Fruit fly (Drosophila melanogaster) whole organism, embryonic: Measurements from ENCODE around the gene CG10445.
A peak's percentile ranks its signal among the peaks of the same experiment; 100 is the strongest.

ENCODE experiments used
- ATbp ChIP-seq: fragments of 200-800 bp; sonication (Bioruptor generic); optimal IDR thresholded peaks from 2 replicates; lab custom pipeline; 2017; ENCODE audit warnings: missing biosample characterization, mild to moderate bottlenecking, missing genetic modification characterization, missing genetic modification reagents
- Adf1 ChIP-seq: fragments of 200-800 bp; sonication (Bioruptor generic); IDR thresholded peaks from 2 replicates; pipeline ENCODE4 v1.3.6; 2022; ENCODE audit warnings: missing biosample characterization, missing genetic modification characterization
- B-H1 ChIP-seq: fragments of 200-800 bp; sonication (Bioruptor generic); IDR thresholded peaks from 3 replicates; pipeline ENCODE4 v1.3.6; 2022; ENCODE audit warnings: missing biosample characterization, missing genetic modification characterization
- C15 ChIP-seq: fragments of 200-800 bp; sonication (Bioruptor generic); IDR thresholded peaks from 3 replicates; pipeline ENCODE4 v1.3.6; 2022; ENCODE audit warnings: missing biosample characterization, missing genetic modification characterization
- CG11560 ChIP-seq: fragments of 200-800 bp; sonication (Bioruptor generic); IDR thresholded peaks from 3 replicates; pipeline ENCODE4 v1.3.6; 2022; ENCODE audit warnings: missing biosample characterization, missing genetic modification characterization
- CG12659 ChIP-seq: fragments of 200-800 bp; sonication (Bioruptor generic); optimal IDR thresholded peaks from 3 replicates; lab custom pipeline; 2017; ENCODE audit warnings: mild to moderate bottlenecking, missing biosample characterization, missing genetic modification reagents, missing genetic modification characterization
- CG13296 ChIP-seq: fragments of 200-800 bp; sonication (Bioruptor generic); optimal IDR thresholded peaks from 3 replicates; lab custom pipeline; 2018; ENCODE audit warnings: missing biosample characterization, mild to moderate bottlenecking, missing genetic modification characterization
- CG13424 ChIP-seq: fragments of 200-800 bp; sonication (Bioruptor generic); optimal IDR thresholded peaks from 2 replicates; lab custom pipeline; 2019; ENCODE audit warnings: missing biosample characterization, mild to moderate bottlenecking, missing genetic modification characterization, moderate library complexity
- CG13775 ChIP-seq: fragments of 200-800 bp; sonication (Bioruptor generic); optimal IDR thresholded peaks from 3 replicates; lab custom pipeline; 2017; ENCODE audit warnings: missing biosample characterization, mild to moderate bottlenecking, missing genetic modification characterization
- CG15073 ChIP-seq: fragments of 200-800 bp; sonication (Bioruptor generic); optimal IDR thresholded peaks from 2 replicates; lab custom pipeline; 2016; ENCODE audit warnings: missing biosample characterization, missing genetic modification characterization
- CG2120 ChIP-seq: fragments of 200-800 bp; sonication (Bioruptor generic); optimal IDR thresholded peaks from 3 replicates; lab custom pipeline; 2016; ENCODE audit warnings: missing biosample characterization, missing genetic modification characterization
- CG31224 ChIP-seq: fragments of 200-800 bp; sonication (Bioruptor generic); IDR thresholded peaks from 2 replicates; pipeline ENCODE4 v1.3.6; 2022; ENCODE audit warnings: missing biosample characterization, missing genetic modification characterization
- CG4282 ChIP-seq: fragments of 200-800 bp; sonication (Bioruptor generic); optimal IDR thresholded peaks from 2 replicates; lab custom pipeline; 2016; ENCODE audit warnings: missing biosample characterization, missing genetic modification characterization
- CG6175 ChIP-seq: fragments of 200-800 bp; sonication (Bioruptor generic); IDR thresholded peaks from 3 replicates; pipeline ENCODE4 v1.3.6; 2022; ENCODE audit warnings: missing biosample characterization, missing genetic modification characterization
- CG6683 ChIP-seq: fragments of 200-800 bp; sonication (Bioruptor generic); optimal IDR thresholded peaks from 2 replicates; lab custom pipeline; 2017; ENCODE audit warnings: missing biosample characterization, mild to moderate bottlenecking, missing genetic modification characterization, missing genetic modification reagents
- CG9215 ChIP-seq: fragments of 200-800 bp; sonication (Bioruptor generic); IDR thresholded peaks from 2 replicates; pipeline ENCODE4 v1.3.6; 2022; ENCODE audit warnings: missing biosample characterization, missing genetic modification characterization
- CkIIα-i1 ChIP-seq: fragments of 200-800 bp; sonication (Bioruptor generic); IDR thresholded peaks from 2 replicates; pipeline ENCODE4 v1.3.6; 2022; ENCODE audit warnings: missing biosample characterization, missing genetic modification characterization
- Eip74EF ChIP-seq, 2 experiments: fragments of 200-800 bp in 1 of 2; fragments of >200 bp in 1 of 2; sonication (Bioruptor generic) in 1 of 2; optimal IDR thresholded peaks; 2 replicates each; lab custom pipeline; 2017 to 2019; ENCODE audit warnings: missing biosample characterization in 2 of 2, missing genetic modification characterization in 2 of 2, mild to moderate bottlenecking in 1 of 2, moderate library complexity in 1 of 2
- Ets65A ChIP-seq: fragments of 200-800 bp; sonication (Bioruptor generic); peaks from one replicate; lab custom pipeline; 2016; ENCODE audit warnings: missing biosample characterization, missing genetic modification characterization
- HmgZ ChIP-seq: fragments of 200-800 bp; sonication (Bioruptor generic); optimal IDR thresholded peaks from 2 replicates; lab custom pipeline; 2018; ENCODE audit warnings: missing biosample characterization, mild to moderate bottlenecking, missing genetic modification characterization
- Mad ChIP-seq: fragments of 200-800 bp; sonication (Bioruptor generic); optimal IDR thresholded peaks from 2 replicates; lab custom pipeline; 2016; ENCODE audit warnings: missing biosample characterization, missing genetic modification characterization
- Med ChIP-seq: fragments of 200-800 bp; sonication (Bioruptor generic); peaks from one replicate; lab custom pipeline; 2016; ENCODE audit warnings: missing biosample characterization, missing genetic modification characterization, mild to moderate bottlenecking, inconsistent platforms, moderate library complexity
- Oli ChIP-seq: fragments of 200-800 bp; sonication (Bioruptor generic); optimal IDR thresholded peaks from 2 replicates; lab custom pipeline; 2018; ENCODE audit warnings: missing biosample characterization, mild to moderate bottlenecking, missing genetic modification characterization, moderate library complexity
- Pdp1 ChIP-seq, 2 experiments: fragments of 200-800 bp; sonication (Bioruptor generic); optimal IDR thresholded peaks; 3 replicates each; lab custom pipeline; 2016; ENCODE audit warnings: missing biosample characterization in 2 of 2, missing genetic modification characterization in 2 of 2, mild to moderate bottlenecking in 1 of 2, moderate library complexity in 1 of 2
- Rfx ChIP-seq: fragments of 200-800 bp; sonication (Bioruptor generic); IDR thresholded peaks from 2 replicates; pipeline ENCODE4 v1.3.6; 2022; ENCODE audit warnings: missing biosample characterization, missing genetic modification characterization
- Tbp ChIP-seq: fragments of >200 bp; optimal IDR thresholded peaks from 2 replicates; lab custom pipeline; 2018; ENCODE audit warnings: missing biosample characterization, missing genetic modification characterization
- Xrp1 ChIP-seq: fragments of 200-800 bp; sonication (Bioruptor generic); IDR thresholded peaks from 2 replicates; pipeline ENCODE4 v1.3.6; 2022; ENCODE audit warnings: missing biosample characterization, missing genetic modification characterization
- bsh ChIP-seq, 2 experiments: fragments of 200-800 bp; sonication (Bioruptor generic); optimal IDR thresholded peaks; 2 replicates each; lab custom pipeline; 2017 to 2018; ENCODE audit warnings: mild to moderate bottlenecking in 2 of 2, missing biosample characterization in 2 of 2, missing genetic modification characterization in 2 of 2, moderate library complexity in 1 of 2
- caup ChIP-seq: fragments of 200-800 bp; sonication (Bioruptor generic); optimal IDR thresholded peaks from 3 replicates; lab custom pipeline; 2017; ENCODE audit warnings: missing biosample characterization, mild to moderate bottlenecking, missing genetic modification characterization, moderate library complexity; ENCODE audit not compliant: severe bottlenecking
- dpn ChIP-seq, 2 experiments: fragments of 200-800 bp; sonication (Bioruptor generic); optimal IDR thresholded peaks; 3 replicates each; lab custom pipeline; 2016; ENCODE audit warnings: missing biosample characterization in 2 of 2, missing genetic modification characterization in 2 of 2
- gcm ChIP-seq: fragments of 200-800 bp; sonication (Bioruptor generic); optimal IDR thresholded peaks from 2 replicates; lab custom pipeline; 2019; ENCODE audit warnings: missing biosample characterization, mild to moderate bottlenecking, missing genetic modification characterization, moderate library complexity
- gro ChIP-seq: fragments of 200-800 bp; sonication (Bioruptor generic); optimal IDR thresholded peaks from 2 replicates; lab custom pipeline; 2016; ENCODE audit warnings: missing biosample characterization, missing genetic modification characterization
- jumu ChIP-seq: fragments of 200-800 bp; sonication (Bioruptor generic); optimal IDR thresholded peaks from 3 replicates; lab custom pipeline; 2016; ENCODE audit warnings: missing biosample characterization, missing genetic modification characterization
- klu ChIP-seq: fragments of 200-800 bp; sonication (Bioruptor generic); IDR thresholded peaks from 2 replicates; pipeline ENCODE4 v1.3.6; 2022; ENCODE audit warnings: missing biosample characterization, missing genetic modification characterization
- knrl ChIP-seq: fragments of 200-800 bp; sonication (Bioruptor generic); IDR thresholded peaks from 3 replicates; pipeline ENCODE4 v1.3.6; 2022; ENCODE audit warnings: missing biosample characterization, missing genetic modification characterization; ENCODE audit not compliant: partially characterized antibody
- lmd ChIP-seq: fragments of 200-800 bp; sonication (Bioruptor generic); IDR thresholded peaks from 2 replicates; pipeline ENCODE4 v1.3.6; 2022; ENCODE audit warnings: missing biosample characterization, missing genetic modification characterization
- lola ChIP-seq, 3 experiments: fragments of >200 bp in 2 of 3; fragments of 200-800 bp in 1 of 3; sonication (Bioruptor generic) in 1 of 3; optimal IDR thresholded peaks; 2 replicates each; lab custom pipeline; 2017 to 2019; ENCODE audit warnings: missing biosample characterization in 3 of 3, missing genetic modification characterization in 3 of 3, mild to moderate bottlenecking in 1 of 3, moderate library complexity in 1 of 3
- maf-S ChIP-seq: fragments of 200-800 bp; sonication (Bioruptor generic); optimal IDR thresholded peaks from 2 replicates; lab custom pipeline; 2016; ENCODE audit warnings: missing biosample characterization, missing genetic modification characterization
- phol ChIP-seq: fragments of 200-800 bp; sonication (Bioruptor generic); optimal IDR thresholded peaks from 3 replicates; lab custom pipeline; 2018; ENCODE audit warnings: missing biosample characterization, mild to moderate bottlenecking, missing genetic modification characterization, moderate library complexity
- row ChIP-seq: fragments of 200-800 bp; sonication (Bioruptor generic); IDR thresholded peaks from 3 replicates; pipeline ENCODE4 v1.3.6; 2022; ENCODE audit warnings: missing biosample characterization, missing genetic modification characterization
- schlank ChIP-seq: fragments of 200-800 bp; sonication (Bioruptor generic); optimal IDR thresholded peaks from 2 replicates; lab custom pipeline; 2018; ENCODE audit warnings: missing biosample characterization, mild to moderate bottlenecking, missing genetic modification characterization
- sisA ChIP-seq: fragments of 200-800 bp; sonication (Bioruptor generic); IDR thresholded peaks from 2 replicates; pipeline ENCODE4 v1.3.6; 2022; ENCODE audit warnings: missing biosample characterization, missing genetic modification characterization
- sob ChIP-seq: fragments of 200-800 bp; sonication (Bioruptor generic); IDR thresholded peaks from 2 replicates; pipeline ENCODE4 v1.3.6; 2022; ENCODE audit warnings: missing biosample characterization, missing genetic modification characterization
- tgo ChIP-seq: fragments of 200-800 bp; sonication (Bioruptor generic); IDR thresholded peaks from 3 replicates; pipeline ENCODE4 v1.3.6; 2022; ENCODE audit warnings: missing biosample characterization, missing genetic modification characterization
- unpg ChIP-seq: fragments of 200-800 bp; sonication (Bioruptor generic); optimal IDR thresholded peaks from 3 replicates; lab custom pipeline; 2018; ENCODE audit warnings: missing biosample characterization, mild to moderate bottlenecking, missing genetic modification characterization, moderate library complexity
- vvl ChIP-seq: fragments of 200-800 bp; sonication (Bioruptor generic); IDR thresholded peaks from 2 replicates; pipeline ENCODE4 v1.3.6; 2022; ENCODE audit warnings: missing biosample characterization, missing genetic modification characterization

CG10445 gene

DNA sequence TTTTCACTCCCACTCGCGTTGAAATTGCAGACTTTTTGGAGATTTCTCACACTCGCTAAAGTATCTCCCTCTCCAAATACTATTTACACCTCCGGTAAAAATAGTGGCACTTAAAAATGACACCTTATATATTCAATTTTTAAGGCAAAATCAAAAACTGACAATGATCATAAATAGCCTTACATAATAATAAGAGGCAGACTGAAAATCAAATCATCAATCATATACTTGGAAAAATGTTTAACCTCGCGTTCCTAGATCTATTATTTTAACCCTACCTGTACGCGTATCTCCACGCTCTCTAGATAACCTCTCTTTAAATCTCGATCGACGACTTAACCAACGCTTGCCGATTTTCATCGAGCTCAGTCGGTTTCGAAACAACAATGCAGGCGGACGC lies 24.6 kb downstream of the CG10445 start (continued):
- peak; percentile 72; the same call in 1 of the 2 replicates for TF ChIP-seq lmd (GFP tag; lab: Robert Waterston, UW)
- peak; percentile 70 for TF ChIP-seq Oli (tag; lab: Kevin White, UChicago)
- peak in 1 of 2 experiments; percentile 73 for TF ChIP-seq bsh (GFP tag; optimal IDR thresholded peaks at IDR 0.05; lab: Kevin White, UChicago)
- peak; percentile 82 for TF ChIP-seq tgo (GFP tag; lab: Robert Waterston, UW)
- peak; percentile 75 for TF ChIP-seq B-H1 (GFP tag; lab: Robert Waterston, UW)
- TF ChIP-seq schlank (tag; lab: Kevin White, UChicago): peak; percentile 30
- TF ChIP-seq CG2120 (GFP tag; lab: Kevin White, UChicago): peak; percentile 87
- 0 out of 2 replicates have a peak, but pooled peaks have one; percentile 33 for TF ChIP-seq klu (GFP tag; lab: Robert Waterston, UW)
- no peak for TF ChIP-seq knrl (GFP tag; lab: Robert Waterston, UW)
- TF ChIP-seq Eip74EF (GFP tag; optimal IDR thresholded peaks at IDR 0.05; lab: Kevin White, UChicago): peak in 1 of 2 experiments; percentile 65
- peak; percentile 43; the same call in 1 of the 2 replicates for TF ChIP-seq Adf1 (GFP tag; lab: Robert Waterston, UW)
- TF ChIP-seq CG31224: peak; percentile 42; the same call in 1 of the 2 replicates
- TF ChIP-seq unpg: no peak
- TF ChIP-seq CG13296 (GFP tag; lab: Kevin White, UChicago): peak; percentile 69
- peak; percentile 88 for TF ChIP-seq Rfx (GFP tag; lab: Robert Waterston, UW)
- peak; percentile 75 for TF ChIP-seq CG12659 (GFP tag; lab: Kevin White, UChicago)
- TF ChIP-seq gro (GFP tag; lab: Kevin White, UChicago): peak; percentile 83
- TF ChIP-seq CG9215 (GFP tag; lab: Robert Waterston, UW): peak; percentile 55
- TF ChIP-seq Xrp1 (GFP tag; lab: Robert Waterston, UW): peak; percentile 63; the same call in 1 of the 2 replicates
- peak; percentile 87 for TF ChIP-seq vvl (GFP tag; lab: Robert Waterston, UW)
- peak; percentile 59 for TF ChIP-seq sisA (GFP tag; lab: Robert Waterston, UW)
- TF ChIP-seq HmgZ: peak; percentile 54
- TF ChIP-seq, all 482 proteins: peak for 212

DNA sequence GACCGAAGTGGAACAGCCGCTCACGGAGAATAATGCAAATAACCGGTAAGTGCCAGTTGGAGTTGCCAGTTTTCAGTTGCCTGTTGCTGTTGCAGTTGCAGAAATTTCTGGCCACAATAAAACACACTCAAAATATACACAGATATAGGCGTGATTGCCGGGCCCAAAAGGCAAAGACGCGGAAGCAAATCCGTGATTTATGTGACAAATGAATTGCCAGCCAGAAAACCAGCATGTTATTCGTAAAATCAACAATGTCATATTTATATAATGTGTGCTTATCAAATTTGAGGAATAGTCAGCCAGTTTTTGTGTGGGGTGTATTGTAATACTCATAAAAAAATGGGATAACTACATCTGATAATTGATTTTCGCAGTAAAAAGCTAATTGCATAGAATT lies 25.5 kb downstream of the CG10445 start:
- TF ChIP-seq caup (GFP tag; lab: Kevin White, UChicago) (no peak), Pdp1 (GFP tag; optimal IDR thresholded peaks at IDR 0.05; lab: Kevin White, UChicago) (peak in 1 of 2 experiments; percentile 1), Med (GFP tag; lab: Kevin White, UChicago) (peak; percentile 7)

DNA sequence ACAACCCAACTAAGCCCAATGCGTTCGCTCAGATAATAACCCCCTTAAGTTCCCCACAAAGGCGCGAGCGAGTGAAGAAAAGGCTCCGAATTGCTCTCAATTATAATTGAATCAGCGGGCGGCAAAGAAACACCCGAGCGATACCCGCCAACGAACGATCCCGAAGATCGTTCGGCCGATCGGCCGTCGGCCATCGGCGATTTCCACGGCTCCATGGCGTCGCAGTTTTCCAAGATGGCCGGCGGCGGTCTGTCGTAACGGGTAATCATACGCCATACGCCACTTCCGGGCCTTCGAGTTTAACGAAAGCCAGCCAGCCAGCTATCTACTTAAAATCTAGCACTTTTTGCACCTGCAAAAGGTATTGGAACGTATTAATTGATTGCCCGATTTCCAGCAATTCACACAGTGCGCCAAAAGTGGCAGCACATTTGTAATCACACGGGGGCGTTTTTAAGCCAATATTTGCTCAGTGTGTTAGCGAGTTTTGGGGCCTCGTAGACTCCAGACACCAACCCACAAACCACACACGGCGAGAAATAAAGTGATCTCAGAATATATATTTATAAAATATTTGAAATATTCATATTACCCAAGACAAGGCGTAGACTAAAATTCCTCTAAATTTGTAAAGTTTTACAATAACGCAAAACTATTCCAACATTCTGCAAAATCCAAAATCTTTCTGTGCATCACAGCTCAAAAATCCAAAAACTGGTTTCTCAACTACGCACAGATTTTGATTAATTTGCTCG lies 27.7 kb downstream of the CG10445 start:
- TF ChIP-seq jumu (GFP tag; lab: Kevin White, UChicago): no peak
- no peak for TF ChIP-seq CG15073 (GFP tag; lab: Kevin White, UChicago)
- TF ChIP-seq maf-S (GFP tag; lab: Kevin White, UChicago): no peak
- TF ChIP-seq CG6683: peak; percentile 32
- TF ChIP-seq row (GFP tag; lab: Robert Waterston, UW): peak; percentile 68
- TF ChIP-seq CkIIα-i1 (GFP tag; lab: Robert Waterston, UW): no peak
- no peak for TF ChIP-seq Tbp (GFP tag; lab: Kevin White, UChicago)
- TF ChIP-seq CG6175: peak; percentile 56; the same call in 1 of the 3 replicates
- peak; percentile 37 for TF ChIP-seq CG13775 (GFP tag; lab: Kevin White, UChicago)
- TF ChIP-seq klu (GFP tag; lab: Robert Waterston, UW): 0 out of 2 replicates have a peak, but pooled peaks have one; percentile 32
- TF ChIP-seq Mad: no peak
- TF ChIP-seq ATbp (GFP tag; lab: Kevin White, UChicago): no peak
- TF ChIP-seq CG4282: no peak
- TF ChIP-seq dpn (GFP tag; optimal IDR thresholded peaks at IDR 0.05; lab: Kevin White, UChicago): no peak
- TF ChIP-seq C15 (GFP tag; lab: Robert Waterston, UW): peak; percentile 45; the same call in 1 of the 3 replicates
- TF ChIP-seq gcm: peak; percentile 23
- peak; percentile 69; the same call in 1 of the 2 replicates for TF ChIP-seq sob
- peak; percentile 92 for TF ChIP-seq phol
- TF ChIP-seq CG13424 (tag; lab: Kevin White, UChicago): peak; percentile 1
- no peak for TF ChIP-seq lola (GFP tag; optimal IDR thresholded peaks at IDR 0.05; lab: Kevin White, UChicago)
- no peak for TF ChIP-seq Ets65A (GFP tag; lab: Kevin White, UChicago)
- peak; percentile 58; the same call in 2 of the 3 replicates for TF ChIP-seq CG11560
